Fruit fly (Drosophila melanogaster) whole organism, embryonic: ENCODE results near the gene blp.
A peak's percentile ranks its signal among the peaks of the same experiment; 100 is the strongest.

Experiments
- ATbp ChIP-seq: fragments of 200-800 bp; sonication (Bioruptor generic); optimal IDR thresholded peaks from 2 replicates; lab custom pipeline; 2017; ENCODE audit warnings: missing biosample characterization, mild to moderate bottlenecking, missing genetic modification characterization, missing genetic modification reagents
- Abd-B ChIP-seq: fragments of 200-800 bp; sonication (Bioruptor generic); optimal IDR thresholded peaks from 2 replicates; lab custom pipeline; 2018; ENCODE audit warnings: missing biosample characterization, mild to moderate bottlenecking, missing genetic modification characterization, moderate library complexity
- Adf1 ChIP-seq: fragments of 200-800 bp; sonication (Bioruptor generic); IDR thresholded peaks from 2 replicates; pipeline ENCODE4 v1.3.6; 2022; ENCODE audit warnings: missing biosample characterization, missing genetic modification characterization
- BEAF-32 ChIP-seq: fragments of 200-800 bp; sonication (Bioruptor generic); optimal IDR thresholded peaks from 3 replicates; lab custom pipeline; 2017; ENCODE audit warnings: missing biosample characterization, missing genetic modification characterization, mild to moderate bottlenecking, moderate library complexity, missing genetic modification reagents
- CG11560 ChIP-seq: fragments of 200-800 bp; sonication (Bioruptor generic); IDR thresholded peaks from 3 replicates; pipeline ENCODE4 v1.3.6; 2022; ENCODE audit warnings: missing biosample characterization, missing genetic modification characterization
- CG12236 ChIP-seq: fragments of 200-800 bp; sonication (Bioruptor generic); optimal IDR thresholded peaks from 2 replicates; lab custom pipeline; 2016; ENCODE audit warnings: missing biosample characterization, missing genetic modification characterization
- CG12744 ChIP-seq: fragments of 200-800 bp; sonication (Bioruptor generic); optimal IDR thresholded peaks from 2 replicates; lab custom pipeline; 2016; ENCODE audit warnings: missing biosample characterization, missing genetic modification characterization
- CG13296 ChIP-seq: fragments of 200-800 bp; sonication (Bioruptor generic); optimal IDR thresholded peaks from 3 replicates; lab custom pipeline; 2018; ENCODE audit warnings: missing biosample characterization, mild to moderate bottlenecking, missing genetic modification characterization
- CG14667 ChIP-seq: fragments of 200-800 bp; sonication (Bioruptor generic); IDR thresholded peaks from 2 replicates; pipeline ENCODE4 v1.3.6; 2022; ENCODE audit warnings: missing biosample characterization, missing genetic modification characterization
- CG14860 ChIP-seq: fragments of 200-800 bp; sonication (Bioruptor generic); IDR thresholded peaks from 3 replicates; pipeline ENCODE4 v1.3.6; 2022; ENCODE audit warnings: missing biosample characterization, missing genetic modification characterization; ENCODE audit not compliant: partially characterized antibody
- CG17186 ChIP-seq: fragments of 200-800 bp; sonication (Bioruptor generic); optimal IDR thresholded peaks from 3 replicates; lab custom pipeline; 2017; ENCODE audit warnings: missing biosample characterization, missing genetic modification reagents, missing genetic modification characterization
- CG17328 ChIP-seq: fragments of 200-800 bp; sonication (Bioruptor generic); IDR thresholded peaks from 2 replicates; pipeline ENCODE4 v1.3.6; 2022; ENCODE audit warnings: missing biosample characterization, missing genetic modification characterization
- CG17912 ChIP-seq: fragments of 200-800 bp; sonication (Bioruptor generic); optimal IDR thresholded peaks from 2 replicates; lab custom pipeline; 2018; ENCODE audit warnings: missing biosample characterization, mild to moderate bottlenecking, missing genetic modification characterization
- CG1792 ChIP-seq: fragments of 200-800 bp; sonication (Bioruptor generic); optimal IDR thresholded peaks from 2 replicates; lab custom pipeline; 2016; ENCODE audit warnings: missing biosample characterization, missing genetic modification characterization
- CG3065 ChIP-seq: fragments of 200-800 bp; sonication (Bioruptor generic); optimal IDR thresholded peaks from 2 replicates; lab custom pipeline; 2016; ENCODE audit warnings: missing biosample characterization, missing genetic modification characterization
- CG3281 ChIP-seq: fragments of 200-800 bp; sonication (Bioruptor generic); optimal IDR thresholded peaks from 3 replicates; lab custom pipeline; 2017; ENCODE audit warnings: missing biosample characterization, mild to moderate bottlenecking, missing genetic modification characterization
- CG4424 ChIP-seq: fragments of 200-800 bp; sonication (Bioruptor generic); optimal IDR thresholded peaks from 3 replicates; lab custom pipeline; 2016; ENCODE audit warnings: missing biosample characterization, missing genetic modification characterization
- CG4730 ChIP-seq: fragments of 200-800 bp; sonication (Bioruptor generic); IDR thresholded peaks from 2 replicates; pipeline ENCODE4 v1.3.6; 2022; ENCODE audit warnings: missing biosample characterization, missing genetic modification characterization
- CG5180 ChIP-seq: fragments of 200-800 bp; sonication (Bioruptor generic); optimal IDR thresholded peaks from 3 replicates; lab custom pipeline; 2017; ENCODE audit warnings: missing biosample characterization, missing genetic modification characterization, mild to moderate bottlenecking, moderate library complexity, missing genetic modification reagents
- CG6813 ChIP-seq: fragments of 200-800 bp; sonication (Bioruptor generic); optimal IDR thresholded peaks from 2 replicates; lab custom pipeline; 2017; ENCODE audit warnings: missing biosample characterization, missing genetic modification characterization, mild to moderate bottlenecking, moderate library complexity, missing genetic modification reagents
- CG7963 ChIP-seq: fragments of 200-800 bp; sonication (Bioruptor generic); IDR thresholded peaks from 3 replicates; pipeline ENCODE4 v1.3.6; 2022; ENCODE audit warnings: missing biosample characterization, missing genetic modification characterization; ENCODE audit not compliant: partially characterized antibody
- CG7987 ChIP-seq: fragments of 200-800 bp; sonication (Bioruptor generic); optimal IDR thresholded peaks from 2 replicates; lab custom pipeline; 2018; ENCODE audit warnings: missing biosample characterization, mild to moderate bottlenecking, missing genetic modification characterization, moderate library complexity
- CTCF ChIP-seq: fragments of 200-800 bp; sonication (Bioruptor generic); optimal IDR thresholded peaks from 2 replicates; lab custom pipeline; 2017; ENCODE audit warnings: missing biosample characterization, mild to moderate bottlenecking, missing genetic modification characterization, moderate library complexity
- Camta ChIP-seq: fragments of 200-800 bp; sonication (Bioruptor generic); optimal IDR thresholded peaks from 2 replicates; lab custom pipeline; 2016; ENCODE audit warnings: missing biosample characterization, missing genetic modification characterization
- D ChIP-seq, 2 experiments: fragments of 200-800 bp in 1 of 2; fragments of >200 bp in 1 of 2; sonication (Bioruptor generic) in 1 of 2; optimal IDR thresholded peaks; 2 replicates in 1 of 2; 3 replicates in 1 of 2; lab custom pipeline; 2017; ENCODE audit warnings: mild to moderate bottlenecking in 1 of 2, missing biosample characterization in 1 of 2, missing genetic modification characterization in 1 of 2, missing genetic modification reagents in 1 of 2
- D19A ChIP-seq: fragments of 200-800 bp; optimal IDR thresholded peaks from 3 replicates; lab custom pipeline; 2019; ENCODE audit warnings: missing biosample characterization, mild to moderate bottlenecking, missing genetic modification characterization, moderate library complexity
- D19B ChIP-seq: fragments of 200-800 bp; sonication (Bioruptor generic); optimal IDR thresholded peaks from 2 replicates; lab custom pipeline; 2017; ENCODE audit warnings: missing biosample characterization, mild to moderate bottlenecking, missing genetic modification characterization
- Ets97D ChIP-seq: fragments of 200-800 bp; sonication (Bioruptor generic); optimal IDR thresholded peaks from 3 replicates; lab custom pipeline; 2016; ENCODE audit warnings: missing biosample characterization, missing genetic modification characterization
- Med ChIP-seq: fragments of 200-800 bp; sonication (Bioruptor generic); peaks from one replicate; lab custom pipeline; 2016; ENCODE audit warnings: missing biosample characterization, missing genetic modification characterization, mild to moderate bottlenecking, inconsistent platforms, moderate library complexity
- NC2β ChIP-seq: fragments of 200-800 bp; sonication (Bioruptor generic); optimal IDR thresholded peaks from 2 replicates; lab custom pipeline; 2016; ENCODE audit warnings: missing biosample characterization, missing genetic modification characterization
- Sin3A ChIP-seq: fragments of >200 bp; optimal IDR thresholded peaks from 2 replicates; lab custom pipeline; 2018
- Sry-β ChIP-seq: fragments of 200-800 bp; sonication (Bioruptor generic); optimal IDR thresholded peaks from 2 replicates; lab custom pipeline; 2018; ENCODE audit warnings: missing biosample characterization, mild to moderate bottlenecking, missing genetic modification characterization, moderate library complexity
- Stat92E ChIP-seq, 3 experiments: fragments of >200 bp in 2 of 3; fragments of 200-800 bp in 1 of 3; sonication (Bioruptor generic) in 1 of 3; optimal IDR thresholded peaks; 2 replicates each; lab custom pipeline; 2017 to 2019; ENCODE audit warnings: missing biosample characterization in 3 of 3, missing genetic modification characterization in 3 of 3, mild to moderate bottlenecking in 1 of 3, moderate library complexity in 1 of 3
- ase ChIP-seq: fragments of 200-800 bp; sonication (Bioruptor generic); IDR thresholded peaks from 3 replicates; pipeline ENCODE4 v1.3.6; 2022; ENCODE audit warnings: missing biosample characterization, missing genetic modification characterization
- bab2 ChIP-seq: fragments of 200-800 bp; sonication (Bioruptor generic); optimal IDR thresholded peaks from 2 replicates; lab custom pipeline; 2016; ENCODE audit warnings: missing biosample characterization, missing genetic modification characterization
- caup ChIP-seq: fragments of 200-800 bp; sonication (Bioruptor generic); optimal IDR thresholded peaks from 3 replicates; lab custom pipeline; 2017; ENCODE audit warnings: missing biosample characterization, mild to moderate bottlenecking, missing genetic modification characterization, moderate library complexity; ENCODE audit not compliant: severe bottlenecking
- chn ChIP-seq: fragments of 200-800 bp; sonication (Bioruptor generic); optimal IDR thresholded peaks from 2 replicates; lab custom pipeline; 2016; ENCODE audit warnings: missing biosample characterization, missing genetic modification characterization
- dimm ChIP-seq: fragments of 200-800 bp; sonication (Bioruptor generic); IDR thresholded peaks from 2 replicates; pipeline ENCODE4 v1.3.6; 2022; ENCODE audit warnings: missing biosample characterization, missing genetic modification characterization
- ftz-f1 ChIP-seq: fragments of 200-800 bp; sonication (Bioruptor generic); optimal IDR thresholded peaks from 2 replicates; lab custom pipeline; 2016; ENCODE audit warnings: missing biosample characterization, missing genetic modification characterization
- inv ChIP-seq: fragments of 200-800 bp; sonication (Bioruptor generic); IDR thresholded peaks from 2 replicates; pipeline ENCODE4 v1.3.6; 2022; ENCODE audit warnings: missing biosample characterization, missing genetic modification characterization; ENCODE audit not compliant: partially characterized antibody
- lbe ChIP-seq: fragments of 200-800 bp; sonication (Bioruptor generic); optimal IDR thresholded peaks from 2 replicates; lab custom pipeline; 2016; ENCODE audit warnings: missing biosample characterization, mild to moderate bottlenecking, missing genetic modification characterization
- mirr ChIP-seq: fragments of 200-800 bp; sonication (Bioruptor generic); optimal IDR thresholded peaks from 3 replicates; lab custom pipeline; 2018; ENCODE audit warnings: missing biosample characterization, mild to moderate bottlenecking, missing genetic modification characterization
- nerfin-2 ChIP-seq: fragments of 200-800 bp; sonication (Bioruptor generic); IDR thresholded peaks from 2 replicates; pipeline ENCODE4 v1.3.6; 2022; ENCODE audit warnings: missing biosample characterization, missing genetic modification characterization; ENCODE audit not compliant: partially characterized antibody
- org-1 ChIP-seq: fragments of 200-800 bp; sonication (Bioruptor generic); optimal IDR thresholded peaks from 2 replicates; lab custom pipeline; 2017; ENCODE audit warnings: missing biosample characterization, missing genetic modification characterization
- pb ChIP-seq: fragments of 200-800 bp; sonication (Bioruptor generic); optimal IDR thresholded peaks from 3 replicates; lab custom pipeline; 2016; ENCODE audit warnings: missing biosample characterization, missing genetic modification characterization
- pnt ChIP-seq: fragments of 200-800 bp; sonication (Bioruptor generic); optimal IDR thresholded peaks from 3 replicates; lab custom pipeline; 2016; ENCODE audit warnings: missing biosample characterization, missing genetic modification characterization
- rib ChIP-seq: fragments of 200-800 bp; sonication (Bioruptor generic); IDR thresholded peaks from 2 replicates; pipeline ENCODE4 v1.3.6; 2022; ENCODE audit warnings: missing biosample characterization, missing genetic modification characterization
- sc ChIP-seq, 3 experiments: fragments of >200 bp in 2 of 3; fragments of 200-800 bp in 1 of 3; sonication (Bioruptor generic) in 1 of 3; optimal IDR thresholded peaks; 2 replicates in 2 of 3; 3 replicates in 1 of 3; lab custom pipeline; 2017; ENCODE audit warnings: mild to moderate bottlenecking in 1 of 3, missing biosample characterization in 1 of 3, missing genetic modification characterization in 1 of 3, missing genetic modification reagents in 1 of 3
- sr ChIP-seq: fragments of 200-800 bp; sonication (Bioruptor generic); IDR thresholded peaks from 3 replicates; pipeline ENCODE4 v1.3.6; 2022; ENCODE audit warnings: missing biosample characterization, missing genetic modification characterization
- vvl ChIP-seq: fragments of 200-800 bp; sonication (Bioruptor generic); IDR thresholded peaks from 2 replicates; pipeline ENCODE4 v1.3.6; 2022; ENCODE audit warnings: missing biosample characterization, missing genetic modification characterization

blp gene

dm6 chr3R:15974235-15974634, 40.6 kb downstream of the blp start:
- no peak for TF ChIP-seq inv
- TF ChIP-seq CG7963, result no peak
- no peak for TF ChIP-seq CG11560 (tag; lab: Robert Waterston, UW)
- TF ChIP-seq ATbp (GFP tag; lab: Kevin White, UChicago), result peak; percentile 86
- TF ChIP-seq sr (GFP tag; lab: Robert Waterston, UW), result no peak
- peak; percentile 70 for TF ChIP-seq CG5180 (GFP tag; lab: Kevin White, UChicago)
- TF ChIP-seq CG1792, result peak; percentile 71
- no peak for TF ChIP-seq sc (optimal IDR thresholded peaks at IDR 0.05; lab: Kevin White, UChicago)
- peak; percentile 57 for TF ChIP-seq sc (GFP tag; optimal IDR thresholded peaks at IDR 0.05; lab: Kevin White, UChicago)
- no peak for TF ChIP-seq CG17912
- peak; percentile 71 for TF ChIP-seq CG6813 (GFP tag; lab: Kevin White, UChicago)
- peak; percentile 78 for TF ChIP-seq Camta (GFP tag; lab: Kevin White, UChicago)
- peak; percentile 6 for TF ChIP-seq CG3065 (GFP tag; lab: Kevin White, UChicago)
- TF ChIP-seq bab2, result peak; percentile 79
- TF ChIP-seq rib (GFP tag; lab: Robert Waterston, UW), result no peak
- TF ChIP-seq dimm, result no peak
- peak; percentile 94 for TF ChIP-seq Med (GFP tag; lab: Kevin White, UChicago)
- peak; percentile 7 for TF ChIP-seq CG17186 (GFP tag; lab: Kevin White, UChicago)
- no peak for TF ChIP-seq CG14860 (GFP tag; lab: Robert Waterston, UW)
- peak; percentile 14 for TF ChIP-seq lbe (GFP tag; lab: Kevin White, UChicago)
- peak; percentile 70 for TF ChIP-seq pb (GFP tag; lab: Kevin White, UChicago)
- peak; percentile 78 for TF ChIP-seq pnt (GFP tag; lab: Kevin White, UChicago)
- peak; percentile 51 for TF ChIP-seq CG12744
- TF ChIP-seq D19B (GFP tag; lab: Kevin White, UChicago), result peak; percentile 54
- TF ChIP-seq ftz-f1 (GFP tag; lab: Kevin White, UChicago), result no peak
- no peak for TF ChIP-seq ase (GFP tag; lab: Robert Waterston, UW)
- no peak for TF ChIP-seq D (optimal IDR thresholded peaks at IDR 0.05; lab: Kevin White, UChicago)
- TF ChIP-seq D (GFP tag; optimal IDR thresholded peaks at IDR 0.05; lab: Kevin White, UChicago), result peak; percentile 75
- TF ChIP-seq CG17328 (GFP tag; lab: Robert Waterston, UW), result no peak
- peak; percentile 48 for TF ChIP-seq CG12236
- no peak for TF ChIP-seq nerfin-2 (GFP tag; lab: Robert Waterston, UW)
- peak; percentile 80 for TF ChIP-seq CG13296
- peak; percentile 80 for TF ChIP-seq org-1
- peak; percentile 71 for TF ChIP-seq NC2β (GFP tag; lab: Kevin White, UChicago)
- peak; percentile 23 for TF ChIP-seq mirr (GFP tag; lab: Kevin White, UChicago)
- no peak for TF ChIP-seq Sin3A (lab: Kevin White, UChicago)
- TF ChIP-seq Abd-B (GFP tag; lab: Kevin White, UChicago), result peak; percentile 76
- peak; percentile 67 for TF ChIP-seq caup
- no peak for TF ChIP-seq BEAF-32 (GFP tag; lab: Kevin White, UChicago)
- TF ChIP-seq CG14667 (GFP tag; lab: Robert Waterston, UW), result no peak
- TF ChIP-seq vvl (GFP tag; lab: Robert Waterston, UW), result no peak
- no peak for TF ChIP-seq CG4730 (GFP tag; lab: Robert Waterston, UW)
- TF ChIP-seq Ets97D (GFP tag; lab: Kevin White, UChicago), result peak; percentile 35
- TF ChIP-seq Adf1 (GFP tag; lab: Robert Waterston, UW), result no peak
- peak; percentile 86 for TF ChIP-seq CG3281
- no peak for TF ChIP-seq Stat92E (GFP tag; optimal IDR thresholded peaks at IDR 0.05; lab: Kevin White, UChicago)
- TF ChIP-seq chn (GFP tag; lab: Kevin White, UChicago), result peak; percentile 64
- peak; percentile 37 for TF ChIP-seq CTCF
- TF ChIP-seq D19A (tag; lab: Kevin White, UChicago), result peak; percentile 80
- TF ChIP-seq Sry-β (GFP tag; lab: Kevin White, UChicago), result no peak
- no peak for TF ChIP-seq CG7987 (GFP tag; lab: Kevin White, UChicago)
- peak; percentile 83 for TF ChIP-seq CG4424 (GFP tag; lab: Kevin White, UChicago)
